Fruit fly (Drosophila melanogaster): Measurements from ENCODE around the gene Thor.

The Thor gene

dm6 chr2L:3507209-3508164 lies 29.3 kb downstream of the Thor start, which contains the start of gene tim (continued):
- TF ChIP-seq CG13894 (tag; optimal IDR thresholded peaks at IDR 0.05) (no peak), CG14710 (tag; optimal IDR thresholded peaks at IDR 0.05) (peak; percentile 39), CG3065 (GFP tag; optimal IDR thresholded peaks at IDR 0.05) (no peak), aop (GFP tag; IDR thresholded peaks at IDR 0.05) (no peak), CG10959 (GFP tag; IDR thresholded peaks at IDR 0.05) (no peak), lilli (GFP tag; optimal IDR thresholded peaks at IDR 0.05) (no peak), sug (tag; optimal IDR thresholded peaks at IDR 0.05) (no peak), ranshi (GFP tag; IDR thresholded peaks at IDR 0.05) (no peak), gt (GFP tag; IDR thresholded peaks at IDR 0.05) (no peak), CG5180 (GFP tag; optimal IDR thresholded peaks at IDR 0.05) (no peak), NFAT (GFP tag; IDR thresholded peaks at IDR 0.05) (0 out of 2 replicates have a peak, but pooled peaks have one; percentile 16), Hmx (GFP tag; optimal IDR thresholded peaks at IDR 0.05) (no peak), CG33557 (GFP tag; optimal IDR thresholded peaks at IDR 0.05) (no peak), Usf (GFP tag; optimal IDR thresholded peaks at IDR 0.05) (no peak), CG2199 (GFP tag; IDR thresholded peaks at IDR 0.05) (no peak), Med (GFP tag) (peak; percentile 29), Eip74EF (GFP tag; optimal IDR thresholded peaks at IDR 0.05) (no peak), fd96Cb (tag; optimal IDR thresholded peaks at IDR 0.05) (peak; percentile 47), yki (optimal IDR thresholded peaks at IDR 0.05) (no peak), sim (GFP tag; IDR thresholded peaks at IDR 0.05) (no peak), TFAM (GFP tag; optimal IDR thresholded peaks at IDR 0.05) (no peak), ash1 (GFP tag; optimal IDR thresholded peaks at IDR 0.05) (no peak), cas (GFP tag; IDR thresholded peaks at IDR 0.05) (no peak), Poxn (GFP tag; IDR thresholded peaks at IDR 0.05) (no peak), Xbp1 (GFP tag; optimal IDR thresholded peaks at IDR 0.05) (peak; percentile 22), CG1603 (tag; optimal IDR thresholded peaks at IDR 0.05) (no peak), CG2875 (GFP tag; optimal IDR thresholded peaks at IDR 0.05) (peak; percentile 5), tap (tag; optimal IDR thresholded peaks at IDR 0.05) (no peak), Dip2 (GFP tag; IDR thresholded peaks at IDR 0.05) (no peak), CG15696 (tag; optimal IDR thresholded peaks at IDR 0.05) (no peak), vfl (GFP tag; optimal IDR thresholded peaks at IDR 0.05) (no peak), pum (GFP tag; optimal IDR thresholded peaks at IDR 0.05) (no peak), MTF-1 (GFP tag; optimal IDR thresholded peaks at IDR 0.05; ENCODE audit: borderline replicate concordance) (no peak), sens-2 (GFP tag; IDR thresholded peaks at IDR 0.05) (no peak), zen (tag; optimal IDR thresholded peaks at IDR 0.05) (no peak), CG12744 (GFP tag; optimal IDR thresholded peaks at IDR 0.05) (no peak), CG10979 (tag; optimal IDR thresholded peaks at IDR 0.05) (peak; percentile 50), mirr (GFP tag; optimal IDR thresholded peaks at IDR 0.05) (no peak), onecut (GFP tag; IDR thresholded peaks at IDR 0.05) (no peak), Dref (GFP tag; IDR thresholded peaks at IDR 0.05) (peak; percentile 34), Ssrp (tag; optimal IDR thresholded peaks at IDR 0.05) (peak; percentile 40), ap (GFP tag; IDR thresholded peaks at IDR 0.05) (0 out of 2 replicates have a peak, but pooled peaks have one; percentile 14), CG12769 (tag; optimal IDR thresholded peaks at IDR 0.05) (no peak), CG12299 (tag; optimal IDR thresholded peaks at IDR 0.05) (no peak), CG10366 (GFP tag; IDR thresholded peaks at IDR 0.05) (peak; percentile 42), CG10147 (GFP tag; optimal IDR thresholded peaks at IDR 0.05) (no peak), row (GFP tag; IDR thresholded peaks at IDR 0.05) (peak; percentile 36; the same call in 2 of the 3 replicates), insv (GFP tag; optimal IDR thresholded peaks at IDR 0.05) (no peak), sima (GFP tag; optimal IDR thresholded peaks at IDR 0.05) (no peak)
